Fruit fly (Drosophila melanogaster): Measurements from ENCODE around the gene RnpS1.

- TF ChIP-seq CG7045 (GFP tag; optimal IDR thresholded peaks at IDR 0.05) (no peak), CG1620 (GFP tag; optimal IDR thresholded peaks at IDR 0.05) (no peak), Clk (GFP tag; optimal IDR thresholded peaks at IDR 0.05) (no peak), CG12768 (GFP tag; optimal IDR thresholded peaks at IDR 0.05) (no peak), cic (GFP tag; optimal IDR thresholded peaks at IDR 0.05) (no peak), Hr96 (GFP tag; optimal IDR thresholded peaks at IDR 0.05) (no peak)
These were observed 14.1 kb downstream of the RnpS1 start, which contains the start of gene CG16789 for dm6 chr3R:9565895-9566294.
